Fruit fly (Drosophila melanogaster) whole organism, embryonic: ENCODE data around the gene CG1138.

ENCODE experiments used
- B-H1 ChIP-seq: fragments of 200-800 bp; sonication (Bioruptor generic); IDR thresholded peaks from 3 replicates; pipeline ENCODE4 v1.3.6; 2022; ENCODE audit warnings: missing biosample characterization, missing genetic modification characterization
- CG12299 ChIP-seq: fragments of 200-800 bp; sonication (Bioruptor generic); optimal IDR thresholded peaks from 2 replicates; lab custom pipeline; 2018; ENCODE audit warnings: missing biosample characterization, mild to moderate bottlenecking, missing genetic modification characterization
- CG13624 ChIP-seq: fragments of 200-800 bp; sonication (Bioruptor generic); optimal IDR thresholded peaks from 2 replicates; lab custom pipeline; 2016; ENCODE audit warnings: missing biosample characterization, missing genetic modification characterization
- CG14014 ChIP-seq: fragments of 200-800 bp; sonication (Bioruptor generic); IDR thresholded peaks from 2 replicates; pipeline ENCODE4 v1.3.6; 2022; ENCODE audit warnings: missing biosample characterization, missing genetic modification characterization
- CG14965 ChIP-seq: fragments of 200-800 bp; sonication (Bioruptor generic); optimal IDR thresholded peaks from 2 replicates; lab custom pipeline; 2016; ENCODE audit warnings: missing biosample characterization, missing genetic modification characterization, borderline replicate concordance
- CG15011 ChIP-seq: fragments of 200-800 bp; sonication (Bioruptor generic); optimal IDR thresholded peaks from 3 replicates; lab custom pipeline; 2018; ENCODE audit warnings: missing biosample characterization, mild to moderate bottlenecking, missing genetic modification characterization
- CG15514 ChIP-seq: fragments of 200-800 bp; sonication (Bioruptor generic); optimal IDR thresholded peaks from 3 replicates; lab custom pipeline; 2017; ENCODE audit warnings: missing biosample characterization, missing genetic modification characterization, mild to moderate bottlenecking, moderate library complexity, missing genetic modification reagents
- CG15601 ChIP-seq: fragments of 200-800 bp; sonication (Bioruptor generic); optimal IDR thresholded peaks from 3 replicates; lab custom pipeline; 2019; ENCODE audit warnings: missing biosample characterization, mild to moderate bottlenecking, missing genetic modification characterization, moderate library complexity
- CG16813 ChIP-seq: fragments of 200-800 bp; sonication (Bioruptor generic); IDR thresholded peaks from 3 replicates; pipeline ENCODE4 v1.3.6; 2022; ENCODE audit warnings: missing biosample characterization, missing genetic modification characterization; ENCODE audit not compliant: partially characterized antibody
- CG17359 ChIP-seq: fragments of 200-800 bp; sonication (Bioruptor generic); optimal IDR thresholded peaks from 3 replicates; lab custom pipeline; 2018; ENCODE audit warnings: missing biosample characterization, mild to moderate bottlenecking, missing genetic modification characterization, moderate library complexity
- CG17829 ChIP-seq: fragments of 200-800 bp; optimal IDR thresholded peaks from 2 replicates; lab custom pipeline; 2019; ENCODE audit warnings: missing biosample characterization, mild to moderate bottlenecking, missing genetic modification characterization, moderate library complexity
- CG34224 ChIP-seq: fragments of 200-800 bp; sonication (Bioruptor generic); IDR thresholded peaks from 3 replicates; pipeline ENCODE4 v1.3.6; 2022; ENCODE audit warnings: missing biosample characterization, missing genetic modification characterization; ENCODE audit not compliant: partially characterized antibody
- CG34376 ChIP-seq: fragments of 200-800 bp; sonication (Bioruptor generic); optimal IDR thresholded peaks from 2 replicates; lab custom pipeline; 2018; ENCODE audit warnings: missing biosample characterization, mild to moderate bottlenecking, missing genetic modification characterization
- CG34422 ChIP-seq: fragments of 200-800 bp; sonication (Bioruptor generic); IDR thresholded peaks from 3 replicates; pipeline ENCODE4 v1.3.6; 2022; ENCODE audit warnings: missing biosample characterization, missing genetic modification characterization
- CG4617 ChIP-seq: fragments of 200-800 bp; sonication (Bioruptor generic); optimal IDR thresholded peaks from 3 replicates; lab custom pipeline; 2016; ENCODE audit warnings: missing biosample characterization, missing genetic modification characterization, borderline replicate concordance
- CTCF ChIP-seq: fragments of 200-800 bp; sonication (Bioruptor generic); optimal IDR thresholded peaks from 2 replicates; lab custom pipeline; 2017; ENCODE audit warnings: missing biosample characterization, mild to moderate bottlenecking, missing genetic modification characterization, moderate library complexity
- Dll ChIP-seq: fragments of 200-800 bp; sonication (Bioruptor generic); IDR thresholded peaks from 4 replicates; pipeline ENCODE4 v1.3.6; 2022; ENCODE audit warnings: missing biosample characterization, missing genetic modification characterization; ENCODE audit not compliant: partially characterized antibody
- Dp ChIP-seq: fragments of 200-800 bp; sonication (Bioruptor generic); optimal IDR thresholded peaks from 2 replicates; lab custom pipeline; 2018; ENCODE audit warnings: missing biosample characterization, mild to moderate bottlenecking, missing genetic modification characterization, moderate library complexity
- Dref ChIP-seq: fragments of 200-800 bp; sonication (Bioruptor generic); IDR thresholded peaks from 2 replicates; pipeline ENCODE4 v1.3.6; 2022; ENCODE audit warnings: missing biosample characterization, missing genetic modification characterization
- Drgx ChIP-seq: fragments of 200-800 bp; sonication (Bioruptor generic); IDR thresholded peaks from 2 replicates; pipeline ENCODE4 v1.3.6; 2022; ENCODE audit warnings: missing biosample characterization, missing genetic modification characterization
- E2f1 ChIP-seq: fragments of 200-800 bp; sonication (Bioruptor generic); IDR thresholded peaks from 2 replicates; pipeline ENCODE4 v1.3.6; 2022; ENCODE audit warnings: missing biosample characterization, missing genetic modification characterization
- E2f2 ChIP-seq: fragments of 200-800 bp; sonication (Bioruptor generic); IDR thresholded peaks from 2 replicates; pipeline ENCODE4 v1.3.6; 2022; ENCODE audit warnings: missing biosample characterization, missing genetic modification characterization
- Ets65A ChIP-seq: fragments of 200-800 bp; sonication (Bioruptor generic); peaks from one replicate; lab custom pipeline; 2016; ENCODE audit warnings: missing biosample characterization, missing genetic modification characterization
- HmgD ChIP-seq: fragments of 200-800 bp; sonication (Bioruptor generic); optimal IDR thresholded peaks from 3 replicates; lab custom pipeline; 2016; ENCODE audit warnings: missing biosample characterization, missing genetic modification characterization
- Jarid2 ChIP-seq: fragments of 200-800 bp; sonication (Bioruptor generic); optimal IDR thresholded peaks from 3 replicates; lab custom pipeline; 2017; ENCODE audit warnings: mild to moderate bottlenecking, missing biosample characterization, missing genetic modification reagents, missing genetic modification characterization
- Mes4 ChIP-seq: fragments of 200-800 bp; sonication (Bioruptor generic); optimal IDR thresholded peaks from 2 replicates; lab custom pipeline; 2016; ENCODE audit warnings: missing biosample characterization, missing genetic modification characterization
- Myb ChIP-seq: fragments of 200-800 bp; sonication (Bioruptor generic); optimal IDR thresholded peaks from 2 replicates; lab custom pipeline; 2016; ENCODE audit warnings: missing biosample characterization, missing genetic modification characterization
- Poxn ChIP-seq: fragments of 200-800 bp; sonication (Bioruptor generic); IDR thresholded peaks from 2 replicates; pipeline ENCODE4 v1.3.6; 2022; ENCODE audit warnings: missing biosample characterization, missing genetic modification characterization
- Rfx ChIP-seq: fragments of 200-800 bp; sonication (Bioruptor generic); IDR thresholded peaks from 2 replicates; pipeline ENCODE4 v1.3.6; 2022; ENCODE audit warnings: missing biosample characterization, missing genetic modification characterization
- YL-1 ChIP-seq: fragments of 200-800 bp; sonication (Bioruptor generic); optimal IDR thresholded peaks from 3 replicates; lab custom pipeline; 2017; ENCODE audit warnings: missing biosample characterization, mild to moderate bottlenecking, missing genetic modification characterization
- chinmo ChIP-seq: fragments of 200-800 bp; sonication (Bioruptor generic); IDR thresholded peaks from 4 replicates; pipeline ENCODE4 v1.3.6; 2022; ENCODE audit warnings: missing biosample characterization, missing genetic modification characterization; ENCODE audit not compliant: partially characterized antibody
- ci ChIP-seq: fragments of 200-800 bp; sonication (Bioruptor generic); IDR thresholded peaks from 3 replicates; pipeline ENCODE4 v1.3.6; 2022; ENCODE audit warnings: missing biosample characterization, missing genetic modification characterization
- crol ChIP-seq: fragments of 200-800 bp; sonication (Bioruptor generic); IDR thresholded peaks from 2 replicates; pipeline ENCODE4 v1.3.6; 2022; ENCODE audit warnings: missing biosample characterization, missing genetic modification characterization
- danr ChIP-seq: fragments of 200-800 bp; sonication (Bioruptor generic); IDR thresholded peaks from 2 replicates; pipeline ENCODE4 v1.3.6; 2022; ENCODE audit warnings: missing biosample characterization, missing genetic modification characterization
- gfzf ChIP-seq: fragments of 200-800 bp; sonication (Bioruptor generic); optimal IDR thresholded peaks from 2 replicates; lab custom pipeline; 2016; ENCODE audit warnings: missing biosample characterization, mild to moderate bottlenecking, missing genetic modification characterization, moderate library complexity
- hb ChIP-seq: fragments of 200-800 bp; sonication (Bioruptor generic); IDR thresholded peaks from 3 replicates; pipeline ENCODE4 v1.3.6; 2022; ENCODE audit warnings: missing biosample characterization, missing genetic modification characterization; ENCODE audit not compliant: partially characterized antibody
- hth ChIP-seq: fragments of >200 bp; optimal IDR thresholded peaks from 2 replicates; lab custom pipeline; 2017; ENCODE audit warnings: inconsistent platforms
- inv ChIP-seq: fragments of 200-800 bp; sonication (Bioruptor generic); IDR thresholded peaks from 2 replicates; pipeline ENCODE4 v1.3.6; 2022; ENCODE audit warnings: missing biosample characterization, missing genetic modification characterization; ENCODE audit not compliant: partially characterized antibody
- knrl ChIP-seq: fragments of 200-800 bp; sonication (Bioruptor generic); IDR thresholded peaks from 3 replicates; pipeline ENCODE4 v1.3.6; 2022; ENCODE audit warnings: missing biosample characterization, missing genetic modification characterization; ENCODE audit not compliant: partially characterized antibody
- lilli ChIP-seq: fragments of 200-800 bp; sonication (Bioruptor generic); optimal IDR thresholded peaks from 3 replicates; lab custom pipeline; 2016; ENCODE audit warnings: missing biosample characterization, missing genetic modification characterization
- pfk ChIP-seq: fragments of 200-800 bp; sonication (Bioruptor generic); optimal IDR thresholded peaks from 2 replicates; lab custom pipeline; 2018; ENCODE audit warnings: missing biosample characterization, mild to moderate bottlenecking, missing genetic modification characterization, moderate library complexity
- phol ChIP-seq: fragments of 200-800 bp; sonication (Bioruptor generic); optimal IDR thresholded peaks from 3 replicates; lab custom pipeline; 2018; ENCODE audit warnings: missing biosample characterization, mild to moderate bottlenecking, missing genetic modification characterization, moderate library complexity
- prd ChIP-seq, 3 experiments: fragments of >200 bp in 2 of 3; fragments of 200-800 bp in 1 of 3; sonication (Bioruptor generic) in 1 of 3; optimal IDR thresholded peaks in 2 of 3; IDR thresholded peaks in 1 of 3; 2 replicates in 2 of 3; 3 replicates in 1 of 3; pipeline versions ENCODE4 v1.3.6 to Lab custom; 2017 to 2022; ENCODE audit warnings: missing biosample characterization in 1 of 3, missing genetic modification characterization in 1 of 3
- psq ChIP-seq: fragments of 200-800 bp; sonication (Bioruptor generic); optimal IDR thresholded peaks from 2 replicates; lab custom pipeline; 2017; ENCODE audit warnings: missing biosample characterization, missing genetic modification characterization
- pzg ChIP-seq: fragments of 200-800 bp; sonication (Bioruptor generic); optimal IDR thresholded peaks from 3 replicates; lab custom pipeline; 2018; ENCODE audit warnings: missing biosample characterization, mild to moderate bottlenecking, missing genetic modification characterization, moderate library complexity
- ranshi ChIP-seq: fragments of 200-800 bp; sonication (Bioruptor generic); IDR thresholded peaks from 2 replicates; pipeline ENCODE4 v1.3.6; 2022; ENCODE audit warnings: missing biosample characterization, missing genetic modification characterization
- sd ChIP-seq: fragments of 200-800 bp; sonication (Bioruptor generic); optimal IDR thresholded peaks from 3 replicates; lab custom pipeline; 2018; ENCODE audit warnings: missing biosample characterization, mild to moderate bottlenecking, missing genetic modification characterization, moderate library complexity
- slp2 ChIP-seq: fragments of 200-800 bp; sonication (Bioruptor generic); optimal IDR thresholded peaks from 2 replicates; lab custom pipeline; 2016; ENCODE audit warnings: missing biosample characterization, missing genetic modification characterization
- sna ChIP-seq: fragments of 200-800 bp; sonication (Bioruptor generic); IDR thresholded peaks from 2 replicates; pipeline ENCODE4 v1.3.6; 2022; ENCODE audit warnings: missing biosample characterization, missing genetic modification characterization; ENCODE audit not compliant: partially characterized antibody
- zfh1 ChIP-seq: fragments of 200-800 bp; sonication (Bioruptor generic); IDR thresholded peaks from 3 replicates; pipeline ENCODE4 v1.3.6; 2022; ENCODE audit warnings: missing biosample characterization, missing genetic modification characterization

The CG1138 gene

DNA sequence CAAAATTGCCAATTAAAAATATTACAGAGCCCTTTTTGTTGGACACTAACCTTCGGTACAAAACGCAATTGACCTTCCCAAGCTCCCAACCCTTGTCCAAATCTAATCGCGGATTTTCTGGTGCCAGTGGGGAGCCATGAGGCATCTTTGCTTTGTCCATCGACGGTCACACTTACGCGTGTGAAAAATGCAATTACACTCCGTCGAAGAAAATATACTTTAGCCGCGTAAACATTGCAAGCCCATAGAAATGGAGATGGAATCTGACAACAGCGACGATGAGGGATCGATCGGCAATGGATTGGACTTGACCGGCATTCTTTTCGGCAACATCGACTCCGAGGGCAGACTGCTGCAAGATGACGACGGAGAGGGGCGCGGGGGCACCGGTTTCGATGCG, 48.9 kb upstream of the CG1138 start, which contains the start of gene Taf1 (continued):
- peak; percentile 41; the same call in 1 of the 2 replicates for TF ChIP-seq sna (GFP tag; lab: Robert Waterston, UW)
- TF ChIP-seq E2f2 (GFP tag; lab: Robert Waterston, UW) = 0 out of 2 replicates have a peak, but pooled peaks have one; percentile 21
- TF ChIP-seq danr (GFP tag; lab: Robert Waterston, UW) = no peak
- no peak for TF ChIP-seq hth (lab: Kevin White, UChicago)
- peak; percentile 48 for TF ChIP-seq CG17829 (tag; lab: Kevin White, UChicago)
- TF ChIP-seq Ets65A = no peak
- TF ChIP-seq CG13624 (GFP tag; lab: Kevin White, UChicago) = peak; percentile 36
- peak; percentile 49; the same call in 2 of the 4 replicates for TF ChIP-seq Dll
- no peak for TF ChIP-seq zfh1
- no peak for TF ChIP-seq hb (GFP tag; lab: Robert Waterston, UW)
- peak; percentile 98 for TF ChIP-seq crol (GFP tag; lab: Robert Waterston, UW)
- TF ChIP-seq sd (tag; lab: Kevin White, UChicago) = no peak
- TF ChIP-seq prd (optimal IDR thresholded peaks at IDR 0.05; lab: Kevin White, UChicago) = no peak
- TF ChIP-seq prd (GFP tag; IDR thresholded peaks at IDR 0.05; lab: Robert Waterston, UW) = peak; percentile 50; the same call in 2 of the 3 replicates
- no peak for TF ChIP-seq Poxn
- no peak for TF ChIP-seq Jarid2 (GFP tag; lab: Kevin White, UChicago)
- no peak for TF ChIP-seq psq
- peak; percentile 45 for TF ChIP-seq Rfx (GFP tag; lab: Robert Waterston, UW)
- no peak for TF ChIP-seq CG14965 (GFP tag; lab: Kevin White, UChicago)
- TF ChIP-seq pzg (GFP tag; lab: Kevin White, UChicago) = peak; percentile 94
- TF ChIP-seq CG34376 (GFP tag; lab: Kevin White, UChicago) = no peak
- TF ChIP-seq CG16813 (GFP tag; lab: Robert Waterston, UW) = 0 out of 3 replicates have a peak, but pooled peaks have one; percentile 11
- peak; percentile 26 for TF ChIP-seq Myb (GFP tag; lab: Kevin White, UChicago)
- no peak for TF ChIP-seq CG12299 (tag; lab: Kevin White, UChicago)
- peak; percentile 41 for TF ChIP-seq Dp
- TF ChIP-seq CG15011 (GFP tag; lab: Kevin White, UChicago) = no peak
- no peak for TF ChIP-seq CG15601 (tag; lab: Kevin White, UChicago)
- no peak for TF ChIP-seq B-H1 (GFP tag; lab: Robert Waterston, UW)
- no peak for TF ChIP-seq slp2 (GFP tag; lab: Kevin White, UChicago)
- TF ChIP-seq CG15514 (GFP tag; lab: Kevin White, UChicago) = peak; percentile 83
- TF ChIP-seq CG17359 (tag; lab: Kevin White, UChicago) = no peak
- TF ChIP-seq inv (GFP tag; lab: Robert Waterston, UW) = peak; percentile 18; the same call in 1 of the 2 replicates
- no peak for TF ChIP-seq E2f1 (GFP tag; lab: Robert Waterston, UW)
- peak; percentile 98 for TF ChIP-seq CG4617 (GFP tag; lab: Kevin White, UChicago)
- peak; percentile 75 for TF ChIP-seq CTCF (GFP tag; lab: Kevin White, UChicago)
- no peak for TF ChIP-seq lilli (GFP tag; lab: Kevin White, UChicago)
- 0 out of 3 replicates have a peak, but pooled peaks have one; percentile 38 for TF ChIP-seq ci
- TF ChIP-seq chinmo (GFP tag; lab: Robert Waterston, UW) = peak; percentile 86; the same call in 2 of the 4 replicates
- peak; percentile 15 for TF ChIP-seq Mes4 (GFP tag; lab: Kevin White, UChicago)
- TF ChIP-seq ranshi (GFP tag; lab: Robert Waterston, UW) = no peak
- no peak for TF ChIP-seq Drgx
- TF ChIP-seq CG14014 = no peak
- TF ChIP-seq phol (tag; lab: Kevin White, UChicago) = peak; percentile 64
- TF ChIP-seq CG34224 (GFP tag; lab: Robert Waterston, UW) = peak; percentile 33; the same call in 1 of the 3 replicates
- TF ChIP-seq YL-1 = peak; percentile 66
- peak; percentile 68 for TF ChIP-seq HmgD (GFP tag; lab: Kevin White, UChicago)
- TF ChIP-seq CG34422 = peak; percentile 92
- TF ChIP-seq knrl (GFP tag; lab: Robert Waterston, UW) = peak; percentile 30; the same call in 1 of the 3 replicates
- no peak for TF ChIP-seq pfk (GFP tag; lab: Kevin White, UChicago)
- TF ChIP-seq gfzf (GFP tag; lab: Kevin White, UChicago) = peak; percentile 98
- TF ChIP-seq Dref (GFP tag; lab: Robert Waterston, UW) = peak; percentile 40; the same call in 1 of the 2 replicates
